Worm (Caenorhabditis elegans): Measurements from ENCODE around the gene srbc-70.

DNA sequence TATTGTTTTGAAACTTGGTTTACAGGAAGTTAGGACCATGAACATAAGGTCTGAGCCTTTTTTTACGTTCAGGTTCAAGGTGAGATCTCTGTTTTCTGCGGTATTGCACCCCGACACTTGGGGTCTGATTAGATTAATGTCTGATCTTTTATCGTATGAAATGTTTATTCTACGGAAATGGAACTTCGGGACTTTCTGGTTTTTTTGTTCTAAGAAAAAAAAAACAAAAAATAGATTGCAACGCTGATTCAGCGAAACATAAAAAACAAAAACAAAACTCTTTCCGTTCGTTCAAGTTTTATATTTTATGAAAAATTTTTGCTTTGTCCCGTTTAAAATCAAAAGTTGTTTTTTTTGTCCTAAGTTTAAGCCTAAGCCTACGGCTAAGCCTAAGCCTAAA lies 37.4 kb upstream of the srbc-70 start, which contains the start of gene F36A4.5:
- TF ChIP-seq F49E8.2 (tag; optimal IDR thresholded peaks at IDR 0.05; ENCODE audit: insufficient read depth) (no peak), dox-1 (GFP tag; IDR thresholded peaks at IDR 0.05) (no peak), lin-35 (GFP tag; optimal IDR thresholded peaks at IDR 0.05) (no peak), lin-54 (GFP tag; optimal IDR thresholded peaks at IDR 0.05) (no peak), F52B5.7 (tag; optimal IDR thresholded peaks at IDR 0.05) (no peak), repo-1 (tag; optimal IDR thresholded peaks at IDR 0.05) (no peak), mes-4 (tag; optimal IDR thresholded peaks at IDR 0.05) (no peak), mxl-1 (tag; optimal IDR thresholded peaks at IDR 0.05) (no peak), snpc-4 (GFP tag; optimal IDR thresholded peaks at IDR 0.05) (no peak), snpc-4 (tag; optimal IDR thresholded peaks at IDR 0.05) (no peak), fkh-3 (tag; optimal IDR thresholded peaks at IDR 0.05) (no peak), pha-4 (tag; optimal IDR thresholded peaks at IDR 0.05) (no peak)

All from whole organism, young adult.